Fruit fly (Drosophila melanogaster) whole organism, prepupa: ENCODE results near the gene CG8006.
"Not testable (repeated sequence)": the region's sequence is repeated elsewhere in the genome, so short reads cannot be mapped to it uniquely, and the experiment has no call there.

Source experiments
- CG10631 ChIP-seq: fragments of 200-800 bp; sonication (Bioruptor generic); optimal IDR thresholded peaks from 2 replicates; lab custom pipeline; 2016; ENCODE audit warnings: missing biosample characterization, missing genetic modification characterization
- CG11762 ChIP-seq: fragments of 200-800 bp; sonication (Bioruptor generic); optimal IDR thresholded peaks from 3 replicates; lab custom pipeline; 2016; ENCODE audit warnings: missing biosample characterization, missing genetic modification characterization; ENCODE audit not compliant: insufficient read depth
- CG1621 ChIP-seq: fragments of 200-800 bp; sonication (Bioruptor generic); optimal IDR thresholded peaks from 3 replicates; lab custom pipeline; 2018; ENCODE audit warnings: missing biosample characterization, mild to moderate bottlenecking, missing genetic modification characterization
- CG32006 ChIP-seq: fragments of 200-800 bp; sonication (Bioruptor generic); optimal IDR thresholded peaks from 3 replicates; lab custom pipeline; 2017; ENCODE audit warnings: missing biosample characterization, mild to moderate bottlenecking, missing genetic modification characterization
- CG6163 ChIP-seq: fragments of 200-800 bp; sonication (Bioruptor generic); IDR thresholded peaks from 3 replicates; pipeline ENCODE4 v1.3.6; 2022; ENCODE audit warnings: missing biosample characterization, missing genetic modification characterization
- CG6276 ChIP-seq: fragments of 200-800 bp; sonication (Bioruptor generic); optimal IDR thresholded peaks from 2 replicates; lab custom pipeline; 2017; ENCODE audit warnings: missing biosample characterization, mild to moderate bottlenecking, missing genetic modification characterization
- CG6808 ChIP-seq: fragments of 200-800 bp; sonication (Bioruptor generic); optimal IDR thresholded peaks from 3 replicates; lab custom pipeline; 2017; ENCODE audit warnings: missing biosample characterization, missing genetic modification characterization, mild to moderate bottlenecking, moderate library complexity, missing genetic modification reagents
- CG7368 ChIP-seq: fragments of 200-800 bp; sonication (Bioruptor generic); optimal IDR thresholded peaks from 3 replicates; lab custom pipeline; 2016; ENCODE audit warnings: missing biosample characterization, missing genetic modification characterization
- CG8632 ChIP-seq: fragments of 200-800 bp; sonication (Bioruptor generic); optimal IDR thresholded peaks from 3 replicates; lab custom pipeline; 2016; ENCODE audit warnings: missing biosample characterization, missing genetic modification characterization
- CG9139 ChIP-seq: fragments of 200-800 bp; sonication (Bioruptor generic); optimal IDR thresholded peaks from 3 replicates; lab custom pipeline; 2017; ENCODE audit warnings: missing biosample characterization, mild to moderate bottlenecking, missing genetic modification characterization
- Eip75B ChIP-seq: fragments of 200-800 bp; sonication (Bioruptor generic); optimal IDR thresholded peaks from 3 replicates; lab custom pipeline; 2016; ENCODE audit warnings: missing biosample characterization, missing genetic modification characterization
- Eip78C ChIP-seq: fragments of 200-800 bp; sonication (Bioruptor generic); peaks from one replicate; lab custom pipeline; 2016; ENCODE audit warnings: missing biosample characterization, missing genetic modification characterization
- Hr38 ChIP-seq: sonication (Bioruptor generic); optimal IDR thresholded peaks from 2 replicates; lab custom pipeline; 2016; ENCODE audit warnings: missing biosample characterization, missing genetic modification characterization
- Lpt ChIP-seq: fragments of 200-800 bp; sonication (Bioruptor generic); optimal IDR thresholded peaks from 3 replicates; lab custom pipeline; 2016; ENCODE audit warnings: missing biosample characterization, missing genetic modification characterization
- Sox102F ChIP-seq: fragments of 200-800 bp; sonication (Bioruptor generic); optimal IDR thresholded peaks from 2 replicates; lab custom pipeline; 2016; ENCODE audit warnings: missing biosample characterization, mild to moderate bottlenecking, missing genetic modification characterization
- Sox14 ChIP-seq: fragments of 200-800 bp; sonication (Bioruptor generic); optimal IDR thresholded peaks from 3 replicates; lab custom pipeline; 2016; ENCODE audit warnings: missing biosample characterization, missing genetic modification characterization
- Sox15 ChIP-seq: fragments of 200-800 bp; sonication (Bioruptor generic); optimal IDR thresholded peaks from 3 replicates; lab custom pipeline; 2016; ENCODE audit warnings: missing biosample characterization, missing genetic modification characterization
- acj6 ChIP-seq: fragments of 200-800 bp; sonication (Bioruptor generic); optimal IDR thresholded peaks from 3 replicates; lab custom pipeline; 2016; ENCODE audit warnings: missing biosample characterization, missing genetic modification characterization
- dac ChIP-seq: fragments of 200-800 bp; sonication (Bioruptor generic); optimal IDR thresholded peaks from 2 replicates; lab custom pipeline; 2017; ENCODE audit warnings: missing biosample characterization, mild to moderate bottlenecking, missing genetic modification characterization
- dsx ChIP-seq: fragments of 200-800 bp; optimal IDR thresholded peaks from 3 replicates; lab custom pipeline; 2019; ENCODE audit warnings: missing biosample characterization, mild to moderate bottlenecking, missing genetic modification characterization, moderate library complexity; ENCODE audit not compliant: poor library complexity, severe bottlenecking
- eg ChIP-seq: fragments of 200-800 bp; sonication (Bioruptor generic); IDR thresholded peaks from 3 replicates; pipeline ENCODE4 v1.3.6; 2022; ENCODE audit warnings: missing biosample characterization, missing genetic modification characterization
- lz ChIP-seq: fragments of 200-800 bp; sonication (Bioruptor generic); optimal IDR thresholded peaks from 3 replicates; lab custom pipeline; 2016; ENCODE audit warnings: missing biosample characterization, missing genetic modification characterization
- ss ChIP-seq, 2 experiments: fragments of 200-800 bp; sonication (Bioruptor generic); optimal IDR thresholded peaks; 2 replicates in 1 of 2; 3 replicates in 1 of 2; lab custom pipeline; 2017 to 2018; ENCODE audit warnings: mild to moderate bottlenecking in 2 of 2, missing biosample characterization in 2 of 2, missing genetic modification characterization in 2 of 2, moderate library complexity in 1 of 2
- vri ChIP-seq: fragments of 200-800 bp; sonication (Bioruptor generic); optimal IDR thresholded peaks from 3 replicates; lab custom pipeline; 2016; ENCODE audit warnings: missing biosample characterization, mild to moderate bottlenecking, missing genetic modification characterization

CG8006 gene

dm6 chr3L:8228924-8229323 is 17.2 kb downstream of the CG8006 start, which contains the start of gene eIF4E3:
Gene eIF4E3 (plus strand): TSS chr3L:8229224.
- TF ChIP-seq CG6276 (GFP tag; lab: Kevin White, UChicago) = no peak
- no peak for TF ChIP-seq acj6 (GFP tag; lab: Kevin White, UChicago)
- TF ChIP-seq Eip75B (GFP tag; lab: Kevin White, UChicago) = no peak
- no peak for TF ChIP-seq Eip78C
- TF ChIP-seq vri (GFP tag; lab: Kevin White, UChicago) = no peak
- TF ChIP-seq Sox14 (GFP tag; lab: Kevin White, UChicago) = no peak
- TF ChIP-seq CG9139 (GFP tag; lab: Kevin White, UChicago) = no peak
- TF ChIP-seq CG1621 = no peak
- no peak for TF ChIP-seq ss (GFP tag; optimal IDR thresholded peaks at IDR 0.05; lab: Kevin White, UChicago)
- no peak for TF ChIP-seq Hr38 (GFP tag; lab: Kevin White, UChicago)
- TF ChIP-seq CG8632 = no peak

dm6 chr3L:8238347-8238746 is 26.7 kb downstream of the CG8006 start, which contains the start of gene Dscam4:
Gene Dscam4 (plus strand): TSS chr3L:8238647.
- TF ChIP-seq lz (GFP tag; lab: Kevin White, UChicago); CG10631; Eip75B (GFP tag; lab: Kevin White, UChicago): not testable (repeated sequence)

dm6 chr3L:8240501-8240900 is 28.8 kb downstream of the CG8006 start, which contains the start of gene CG7213:
Gene CG7213 (minus strand): TSS chr3L:8240601.
- TF ChIP-seq CG7368 (GFP tag; lab: Kevin White, UChicago) (no peak), CG32006 (no peak), Lpt (GFP tag; lab: Kevin White, UChicago) (no peak), Sox15 (GFP tag; lab: Kevin White, UChicago) (no peak), CG11762 (GFP tag; lab: Kevin White, UChicago) (no peak), dsx (GFP tag; lab: Kevin White, UChicago) (no peak), dac (GFP tag; lab: Kevin White, UChicago) (no peak), Sox102F (GFP tag; lab: Kevin White, UChicago) (no peak), CG1621 (no peak), eg (GFP tag; lab: Robert Waterston, UW) (no peak)

dm6 chr3L:8240932-8241331 is 29.2 kb downstream of the CG8006 start:
- TF ChIP-seq CG7368 (GFP tag; lab: Kevin White, UChicago) (peak; percentile 41), lz (GFP tag; lab: Kevin White, UChicago) (no peak), CG6163 (GFP tag; lab: Robert Waterston, UW) (peak; percentile 35; the same call in 1 of the 3 replicates), CG10631 (no peak), Eip78C (peak; percentile 39), eg (GFP tag; lab: Robert Waterston, UW) (peak; percentile 63; the same call in 1 of the 3 replicates), CG6808 (peak; percentile 23), ss (GFP tag; optimal IDR thresholded peaks at IDR 0.05; lab: Kevin White, UChicago) (peak in 1 of 2 experiments; percentile 21)
